Fruit fly (Drosophila melanogaster) whole organism, embryonic: ENCODE data around the gene Fum1.
A peak's percentile ranks its signal among the peaks of the same experiment; 100 is the strongest.

ENCODE experiments used
- CG10274 ChIP-seq: fragments of 200-800 bp; sonication (Bioruptor generic); optimal IDR thresholded peaks from 3 replicates; lab custom pipeline; 2017; ENCODE audit warnings: missing biosample characterization, mild to moderate bottlenecking, missing genetic modification characterization
- CG13296 ChIP-seq: fragments of 200-800 bp; sonication (Bioruptor generic); optimal IDR thresholded peaks from 3 replicates; lab custom pipeline; 2018; ENCODE audit warnings: missing biosample characterization, mild to moderate bottlenecking, missing genetic modification characterization
- CG14441 ChIP-seq: fragments of 200-800 bp; sonication (Bioruptor generic); IDR thresholded peaks from 2 replicates; pipeline ENCODE4 v1.3.6; 2022; ENCODE audit warnings: missing biosample characterization, missing genetic modification characterization
- CG14710 ChIP-seq: fragments of 200-800 bp; sonication (Bioruptor generic); optimal IDR thresholded peaks from 3 replicates; lab custom pipeline; 2019; ENCODE audit warnings: missing biosample characterization, mild to moderate bottlenecking, missing genetic modification characterization, moderate library complexity
- CG14860 ChIP-seq: fragments of 200-800 bp; sonication (Bioruptor generic); IDR thresholded peaks from 3 replicates; pipeline ENCODE4 v1.3.6; 2022; ENCODE audit warnings: missing biosample characterization, missing genetic modification characterization; ENCODE audit not compliant: partially characterized antibody
- CG15269 ChIP-seq: fragments of 200-800 bp; sonication (Bioruptor generic); optimal IDR thresholded peaks from 2 replicates; lab custom pipeline; 2018; ENCODE audit warnings: missing biosample characterization, mild to moderate bottlenecking, missing genetic modification characterization, moderate library complexity
- CG1602 ChIP-seq: fragments of 200-800 bp; sonication (Bioruptor generic); optimal IDR thresholded peaks from 3 replicates; lab custom pipeline; 2016; ENCODE audit warnings: missing biosample characterization, missing genetic modification characterization
- CG17186 ChIP-seq: fragments of 200-800 bp; sonication (Bioruptor generic); optimal IDR thresholded peaks from 3 replicates; lab custom pipeline; 2017; ENCODE audit warnings: missing biosample characterization, missing genetic modification reagents, missing genetic modification characterization
- CG2120 ChIP-seq: fragments of 200-800 bp; sonication (Bioruptor generic); optimal IDR thresholded peaks from 3 replicates; lab custom pipeline; 2016; ENCODE audit warnings: missing biosample characterization, missing genetic modification characterization
- CG31388 ChIP-seq: fragments of 200-800 bp; sonication (Bioruptor generic); optimal IDR thresholded peaks from 2 replicates; lab custom pipeline; 2016; ENCODE audit warnings: missing biosample characterization, missing genetic modification characterization
- CG6254 ChIP-seq: fragments of 200-800 bp; sonication (Bioruptor generic); optimal IDR thresholded peaks from 3 replicates; lab custom pipeline; 2017; ENCODE audit warnings: mild to moderate bottlenecking, missing biosample characterization, missing genetic modification reagents, missing genetic modification characterization
- CG6654 ChIP-seq: fragments of 200-800 bp; sonication (Bioruptor generic); optimal IDR thresholded peaks from 2 replicates; lab custom pipeline; 2017; ENCODE audit warnings: missing biosample characterization, mild to moderate bottlenecking, missing genetic modification characterization
- CG6791 ChIP-seq: fragments of 200-800 bp; sonication (Bioruptor generic); IDR thresholded peaks from 3 replicates; pipeline ENCODE4 v1.3.6; 2022; ENCODE audit warnings: missing biosample characterization, missing genetic modification characterization; ENCODE audit not compliant: partially characterized antibody
- CG8281 ChIP-seq: fragments of 200-800 bp; sonication (Bioruptor generic); optimal IDR thresholded peaks from 2 replicates; lab custom pipeline; 2018; ENCODE audit warnings: missing biosample characterization, mild to moderate bottlenecking, missing genetic modification characterization, moderate library complexity
- CG8359 ChIP-seq: fragments of 200-800 bp; sonication (Bioruptor generic); optimal IDR thresholded peaks from 2 replicates; lab custom pipeline; 2017; ENCODE audit warnings: missing biosample characterization, mild to moderate bottlenecking, missing genetic modification characterization, borderline replicate concordance
- CG8478 ChIP-seq: fragments of >200 bp; optimal IDR thresholded peaks from 2 replicates; lab custom pipeline; 2018
- CG9727 ChIP-seq: fragments of 200-800 bp; sonication (Bioruptor generic); optimal IDR thresholded peaks from 3 replicates; lab custom pipeline; 2017; ENCODE audit warnings: missing biosample characterization, mild to moderate bottlenecking, missing genetic modification characterization
- CG9797 ChIP-seq: fragments of 200-800 bp; sonication (Bioruptor generic); optimal IDR thresholded peaks from 3 replicates; lab custom pipeline; 2018; ENCODE audit warnings: missing biosample characterization, mild to moderate bottlenecking, missing genetic modification characterization
- D19B ChIP-seq: fragments of 200-800 bp; sonication (Bioruptor generic); optimal IDR thresholded peaks from 2 replicates; lab custom pipeline; 2017; ENCODE audit warnings: missing biosample characterization, mild to moderate bottlenecking, missing genetic modification characterization
- Dbx ChIP-seq: fragments of 200-800 bp; sonication (Bioruptor generic); IDR thresholded peaks from 3 replicates; pipeline ENCODE4 v1.3.6; 2022; ENCODE audit warnings: missing biosample characterization, missing genetic modification characterization
- Dref ChIP-seq: fragments of 200-800 bp; sonication (Bioruptor generic); IDR thresholded peaks from 2 replicates; pipeline ENCODE4 v1.3.6; 2022; ENCODE audit warnings: missing biosample characterization, missing genetic modification characterization
- Fer1 ChIP-seq: fragments of 200-800 bp; sonication (Bioruptor generic); optimal IDR thresholded peaks from 2 replicates; lab custom pipeline; 2017; ENCODE audit warnings: missing biosample characterization, mild to moderate bottlenecking, missing genetic modification characterization
- HHEX ChIP-seq: fragments of 200-800 bp; sonication (Bioruptor generic); optimal IDR thresholded peaks from 3 replicates; lab custom pipeline; 2017; ENCODE audit warnings: missing biosample characterization, mild to moderate bottlenecking, missing genetic modification characterization, missing genetic modification reagents
- Hand ChIP-seq: fragments of 200-800 bp; sonication (Bioruptor generic); optimal IDR thresholded peaks from 2 replicates; lab custom pipeline; 2017; ENCODE audit warnings: mild to moderate bottlenecking, missing biosample characterization, missing genetic modification reagents, missing genetic modification characterization
- Hey ChIP-seq: fragments of 200-800 bp; sonication (Bioruptor generic); optimal IDR thresholded peaks from 3 replicates; lab custom pipeline; 2018; ENCODE audit warnings: missing biosample characterization, mild to moderate bottlenecking, missing genetic modification characterization
- Hsf ChIP-seq: fragments of 200-800 bp; sonication (Bioruptor generic); optimal IDR thresholded peaks from 3 replicates; lab custom pipeline; 2016; ENCODE audit warnings: missing biosample characterization, missing genetic modification characterization
- Kr ChIP-seq: fragments of 200-800 bp; sonication (Bioruptor generic); optimal IDR thresholded peaks from 2 replicates; lab custom pipeline; 2017; ENCODE audit warnings: missing biosample characterization, mild to moderate bottlenecking, missing genetic modification characterization
- Lpt ChIP-seq: fragments of >200 bp; optimal IDR thresholded peaks from 2 replicates; lab custom pipeline; 2018; ENCODE audit warnings: missing biosample characterization, missing genetic modification characterization
- Max ChIP-seq: fragments of 200-800 bp; sonication (Bioruptor generic); optimal IDR thresholded peaks from 2 replicates; lab custom pipeline; 2016; ENCODE audit warnings: missing biosample characterization, mild to moderate bottlenecking, missing genetic modification characterization
- Meics ChIP-seq: fragments of 200-800 bp; sonication (Bioruptor generic); optimal IDR thresholded peaks from 2 replicates; lab custom pipeline; 2017; ENCODE audit warnings: missing biosample characterization, mild to moderate bottlenecking, missing genetic modification characterization
- Mrtf ChIP-seq: fragments of 200-800 bp; sonication (Bioruptor generic); IDR thresholded peaks from 3 replicates; pipeline ENCODE4 v1.3.6; 2022; ENCODE audit warnings: missing biosample characterization, missing genetic modification characterization
- Nf-YC ChIP-seq: fragments of 200-800 bp; optimal IDR thresholded peaks from 3 replicates; lab custom pipeline; 2019; ENCODE audit warnings: missing biosample characterization, mild to moderate bottlenecking, missing genetic modification characterization, moderate library complexity
- PHDP ChIP-seq: fragments of 200-800 bp; sonication (Bioruptor generic); optimal IDR thresholded peaks from 3 replicates; lab custom pipeline; 2018; ENCODE audit warnings: missing biosample characterization, mild to moderate bottlenecking, missing genetic modification characterization, moderate library complexity
- Ptx1 ChIP-seq: fragments of 200-800 bp; sonication (Bioruptor generic); IDR thresholded peaks from 2 replicates; pipeline ENCODE4 v1.3.6; 2022; ENCODE audit warnings: missing biosample characterization, missing genetic modification characterization
- Sry-δ ChIP-seq: fragments of 200-800 bp; sonication (Bioruptor generic); optimal IDR thresholded peaks from 2 replicates; lab custom pipeline; 2016; ENCODE audit warnings: missing biosample characterization, missing genetic modification characterization
- Ssrp ChIP-seq: fragments of 200-800 bp; sonication (Bioruptor generic); optimal IDR thresholded peaks from 2 replicates; lab custom pipeline; 2018; ENCODE audit warnings: missing biosample characterization, mild to moderate bottlenecking, missing genetic modification characterization, moderate library complexity
- TFAM ChIP-seq: fragments of 200-800 bp; sonication (Bioruptor generic); optimal IDR thresholded peaks from 2 replicates; lab custom pipeline; 2017; ENCODE audit warnings: missing biosample characterization, missing genetic modification characterization, inconsistent platforms
- ab ChIP-seq: fragments of 200-800 bp; sonication (Bioruptor generic); optimal IDR thresholded peaks from 2 replicates; lab custom pipeline; 2016; ENCODE audit warnings: missing biosample characterization, missing genetic modification characterization
- az2 ChIP-seq: fragments of 200-800 bp; sonication (Bioruptor generic); optimal IDR thresholded peaks from 3 replicates; lab custom pipeline; 2016; ENCODE audit warnings: missing biosample characterization, missing genetic modification characterization
- caup ChIP-seq: fragments of 200-800 bp; sonication (Bioruptor generic); optimal IDR thresholded peaks from 3 replicates; lab custom pipeline; 2017; ENCODE audit warnings: missing biosample characterization, mild to moderate bottlenecking, missing genetic modification characterization, moderate library complexity; ENCODE audit not compliant: severe bottlenecking
- dimm ChIP-seq: fragments of 200-800 bp; sonication (Bioruptor generic); IDR thresholded peaks from 2 replicates; pipeline ENCODE4 v1.3.6; 2022; ENCODE audit warnings: missing biosample characterization, missing genetic modification characterization
- dm ChIP-seq: fragments of 200-800 bp; sonication (Bioruptor generic); optimal IDR thresholded peaks from 3 replicates; lab custom pipeline; 2016; ENCODE audit warnings: missing biosample characterization, missing genetic modification characterization
- ind ChIP-seq: fragments of 200-800 bp; sonication (Bioruptor generic); optimal IDR thresholded peaks from 3 replicates; lab custom pipeline; 2016; ENCODE audit warnings: missing biosample characterization, missing genetic modification characterization
- maf-S ChIP-seq: fragments of 200-800 bp; sonication (Bioruptor generic); optimal IDR thresholded peaks from 2 replicates; lab custom pipeline; 2016; ENCODE audit warnings: missing biosample characterization, missing genetic modification characterization
- nmo ChIP-seq: fragments of 200-800 bp; sonication (Bioruptor generic); optimal IDR thresholded peaks from 2 replicates; lab custom pipeline; 2018; ENCODE audit warnings: missing biosample characterization, mild to moderate bottlenecking, missing genetic modification characterization, moderate library complexity
- prd ChIP-seq, 3 experiments: fragments of >200 bp in 2 of 3; fragments of 200-800 bp in 1 of 3; sonication (Bioruptor generic) in 1 of 3; optimal IDR thresholded peaks in 2 of 3; IDR thresholded peaks in 1 of 3; 2 replicates in 2 of 3; 3 replicates in 1 of 3; pipeline versions ENCODE4 v1.3.6 to Lab custom; 2017 to 2022; ENCODE audit warnings: missing biosample characterization in 1 of 3, missing genetic modification characterization in 1 of 3
- unpg ChIP-seq: fragments of 200-800 bp; sonication (Bioruptor generic); optimal IDR thresholded peaks from 3 replicates; lab custom pipeline; 2018; ENCODE audit warnings: missing biosample characterization, mild to moderate bottlenecking, missing genetic modification characterization, moderate library complexity
- vnd ChIP-seq: fragments of 200-800 bp; sonication (Bioruptor generic); IDR thresholded peaks from 3 replicates; pipeline ENCODE4 v1.3.6; 2022; ENCODE audit warnings: missing biosample characterization, missing genetic modification characterization; ENCODE audit not compliant: partially characterized antibody
- vvl ChIP-seq: fragments of 200-800 bp; sonication (Bioruptor generic); IDR thresholded peaks from 2 replicates; pipeline ENCODE4 v1.3.6; 2022; ENCODE audit warnings: missing biosample characterization, missing genetic modification characterization

The Fum1 gene

dm6 chrX:6654198-6654831 is 23.9 kb upstream of the Fum1 start, which contains the start of the genes CG3226 and Cdc7 (continued):
- TF ChIP-seq CG10274 (GFP tag; lab: Kevin White, UChicago) (peak; percentile 57), nmo (GFP tag; lab: Kevin White, UChicago) (peak; percentile 72), Hsf (GFP tag; lab: Kevin White, UChicago) (peak; percentile 56), prd (optimal IDR thresholded peaks at IDR 0.05; lab: Kevin White, UChicago) (no peak), prd (GFP tag; IDR thresholded peaks at IDR 0.05; lab: Robert Waterston, UW) (no peak), Max (GFP tag; lab: Kevin White, UChicago) (peak; percentile 71), CG6654 (GFP tag; lab: Kevin White, UChicago) (peak; percentile 43), HHEX (GFP tag; lab: Kevin White, UChicago) (peak; percentile 86), dimm (GFP tag; lab: Robert Waterston, UW) (no peak), unpg (peak; percentile 63), CG14860 (GFP tag; lab: Robert Waterston, UW) (peak; percentile 56), Ssrp (peak; percentile 7), Meics (GFP tag; lab: Kevin White, UChicago) (peak; percentile 89), vnd (GFP tag; lab: Robert Waterston, UW) (peak; percentile 58; the same call in 2 of the 3 replicates), TFAM (GFP tag; lab: Kevin White, UChicago) (peak; percentile 10), CG14441 (peak; percentile 44; the same call in 1 of the 2 replicates), CG14710 (peak; percentile 93), CG9727 (GFP tag; lab: Kevin White, UChicago) (peak; percentile 90), CG6791 (GFP tag; lab: Robert Waterston, UW) (peak; percentile 78), Mrtf (GFP tag; lab: Robert Waterston, UW) (no peak), ind (GFP tag; lab: Kevin White, UChicago) (peak; percentile 26), CG15269 (tag; lab: Kevin White, UChicago) (peak; percentile 73), CG8281 (peak; percentile 47), Dbx (GFP tag; lab: Robert Waterston, UW) (peak; percentile 72; the same call in 2 of the 3 replicates), PHDP (tag; lab: Kevin White, UChicago) (peak; percentile 78), CG17186 (GFP tag; lab: Kevin White, UChicago) (peak; percentile 65), Hand (peak; percentile 65), CG2120 (GFP tag; lab: Kevin White, UChicago) (peak; percentile 42), CG13296 (GFP tag; lab: Kevin White, UChicago) (peak; percentile 87), Sry-δ (GFP tag; lab: Kevin White, UChicago) (peak; percentile 73), ab (GFP tag; lab: Kevin White, UChicago) (no peak), Ptx1 (GFP tag; lab: Robert Waterston, UW) (peak; percentile 50), Hey (tag; lab: Kevin White, UChicago) (peak; percentile 40), Dref (GFP tag; lab: Robert Waterston, UW) (peak; percentile 80), Kr (GFP tag; lab: Kevin White, UChicago) (no peak), CG8359 (GFP tag; lab: Kevin White, UChicago) (peak; percentile 58), CG8478 (no peak), D19B (peak; percentile 61), Lpt (no peak), caup (GFP tag; lab: Kevin White, UChicago) (peak; percentile 91), CG31388 (GFP tag; lab: Kevin White, UChicago) (no peak), maf-S (GFP tag; lab: Kevin White, UChicago) (peak; percentile 17), CG6254 (GFP tag; lab: Kevin White, UChicago) (peak; percentile 57), vvl (GFP tag; lab: Robert Waterston, UW) (peak; percentile 78), CG1602 (GFP tag; lab: Kevin White, UChicago) (no peak), dm (peak; percentile 35), Fer1 (peak; percentile 90), Nf-YC (peak; percentile 72), CG9797 (GFP tag; lab: Kevin White, UChicago) (peak; percentile 86), az2 (GFP tag; lab: Kevin White, UChicago) (peak; percentile 48)
